Worm (Caenorhabditis elegans): ENCODE results near the gene apc-17.
A peak's percentile ranks its signal among the peaks of the same experiment; 100 is the strongest.

The apc-17 gene

DNA sequence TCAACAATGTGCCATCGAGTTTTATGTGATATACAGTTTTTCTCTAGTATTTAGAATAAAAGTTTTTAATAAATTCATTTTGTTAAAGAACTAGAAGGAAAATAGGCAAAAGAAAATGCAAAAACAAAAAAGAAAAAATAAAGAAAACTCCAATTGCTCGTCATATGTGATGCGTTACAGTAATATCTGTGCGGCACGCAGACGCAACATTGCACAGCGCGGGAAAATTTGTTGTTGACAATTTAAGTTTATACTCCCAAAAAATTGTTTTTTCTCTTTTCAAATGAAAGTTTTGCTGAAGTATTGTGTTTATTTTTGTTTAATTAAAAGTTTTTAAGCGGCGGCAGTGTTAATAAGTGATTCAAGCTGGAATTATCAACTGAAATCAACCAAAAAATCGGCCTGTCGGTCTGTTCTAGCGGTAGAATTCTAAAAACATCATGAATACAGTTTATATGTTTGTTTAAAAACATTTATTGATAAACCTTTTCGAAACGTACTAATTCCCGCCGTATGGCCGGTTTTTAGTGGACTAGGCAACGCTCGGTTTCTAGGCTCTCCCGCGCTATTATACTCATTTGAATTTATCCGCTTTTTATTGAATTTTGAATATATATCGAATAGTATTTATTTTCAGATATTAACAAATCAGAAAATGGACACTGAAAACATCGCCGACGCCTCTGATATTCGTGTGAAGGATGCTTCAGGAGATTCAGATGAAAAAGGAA is 1.8 kb upstream of the apc-17 start, which contains the start of gene nasp-1:
TSS of gene nasp-1 (plus strand) at position 632 of the 731 bp plus-strand sequence.
- peak; percentile 72 to 92 for TF ChIP-seq efl-1 (optimal IDR thresholded peaks at IDR 0.05)
- TF ChIP-seq efl-1 (GFP tag; optimal IDR thresholded peaks at IDR 0.05 in 1 of 2) = peak; percentile 72 to 96
- TF ChIP-seq unc-30 (tag; optimal IDR thresholded peaks at IDR 0.05) = no peak
- TF ChIP-seq isw-1 (GFP tag; IDR thresholded peaks at IDR 0.05) = no peak
- no peak for TF ChIP-seq ceh-63 (GFP tag; optimal IDR thresholded peaks at IDR 0.05)
- TF ChIP-seq fkh-8 (tag; optimal IDR thresholded peaks at IDR 0.05) = no peak
- peak; percentile 54 to 80 for TF ChIP-seq lin-35 (GFP tag; optimal IDR thresholded peaks at IDR 0.05)
- TF ChIP-seq nhr-237 (tag; optimal IDR thresholded peaks at IDR 0.05) = no peak
- TF ChIP-seq dpl-1 (GFP tag; optimal IDR thresholded peaks at IDR 0.05) = peak; percentile 46 to 76 (median 71)
- no peak for TF ChIP-seq aha-1 (tag; optimal IDR thresholded peaks at IDR 0.05)
- peak; percentile 47 for TF ChIP-seq nhr-85 (tag)
- TF ChIP-seq zag-1 (tag; optimal IDR thresholded peaks at IDR 0.05) = no peak
- TF ChIP-seq egl-27 (tag; optimal IDR thresholded peaks at IDR 0.05) = no peak
- no peak for TF ChIP-seq lin-39 (tag; optimal IDR thresholded peaks at IDR 0.05)
- peak; percentile 6 for TF ChIP-seq nhr-90 (tag; optimal IDR thresholded peaks at IDR 0.05; ENCODE audit: poor library complexity)
- TF ChIP-seq F16B12.6 (tag; optimal IDR thresholded peaks at IDR 0.05) = peak; percentile 57
- no peak for TF ChIP-seq egl-13 (tag; optimal IDR thresholded peaks at IDR 0.05)
- TF ChIP-seq fkh-10 (GFP tag; optimal IDR thresholded peaks at IDR 0.05) = no peak
- no peak for TF ChIP-seq Y116A8C.19 (tag; optimal IDR thresholded peaks at IDR 0.05; ENCODE audit: borderline replicate concordance)
- no peak for TF ChIP-seq sup-37 (GFP tag; optimal IDR thresholded peaks at IDR 0.05)
- TF ChIP-seq mab-9 (GFP tag; IDR thresholded peaks at IDR 0.05) = no peak
- no peak for TF ChIP-seq hlh-4 (tag; optimal IDR thresholded peaks at IDR 0.05)
- TF ChIP-seq nhr-19 (GFP tag; conservative IDR thresholded peaks at IDR 0.05) = no peak
- TF ChIP-seq unc-130 (tag; optimal IDR thresholded peaks at IDR 0.05) = no peak
- TF ChIP-seq ztf-11 (tag; optimal IDR thresholded peaks at IDR 0.05) = no peak
- no peak for TF ChIP-seq lir-3 (tag; optimal IDR thresholded peaks at IDR 0.05; ENCODE audit: poor library complexity)
- no peak for TF ChIP-seq xbp-1 (tag; optimal IDR thresholded peaks at IDR 0.05)
- TF ChIP-seq swsn-7 (tag; optimal IDR thresholded peaks at IDR 0.05) = no peak
- TF ChIP-seq jun-1 (tag; optimal IDR thresholded peaks at IDR 0.05) = no peak
- no peak for TF ChIP-seq hlh-17 (GFP tag; optimal IDR thresholded peaks at IDR 0.05; ENCODE audit: borderline replicate concordance)
- no peak for TF ChIP-seq snpc-4 (tag; optimal IDR thresholded peaks at IDR 0.05)
- TF ChIP-seq ceh-88 (GFP tag; IDR thresholded peaks at IDR 0.05) = no peak
- TF ChIP-seq nhr-47 (tag; optimal IDR thresholded peaks at IDR 0.05) = no peak
- TF ChIP-seq nhr-20 (tag; optimal IDR thresholded peaks at IDR 0.05) = no peak
- TF ChIP-seq snu-23 (GFP tag; optimal IDR thresholded peaks at IDR 0.05) = no peak
- no peak for TF ChIP-seq ama-1 (optimal IDR thresholded peaks at IDR 0.05)
- no peak for TF ChIP-seq ceh-82 (tag; optimal IDR thresholded peaks at IDR 0.05)
- peak; percentile 54 to 86 for TF ChIP-seq lsy-2 (tag; optimal IDR thresholded peaks at IDR 0.05)
- no peak for TF ChIP-seq elt-3 (tag; optimal IDR thresholded peaks at IDR 0.05)

DNA sequence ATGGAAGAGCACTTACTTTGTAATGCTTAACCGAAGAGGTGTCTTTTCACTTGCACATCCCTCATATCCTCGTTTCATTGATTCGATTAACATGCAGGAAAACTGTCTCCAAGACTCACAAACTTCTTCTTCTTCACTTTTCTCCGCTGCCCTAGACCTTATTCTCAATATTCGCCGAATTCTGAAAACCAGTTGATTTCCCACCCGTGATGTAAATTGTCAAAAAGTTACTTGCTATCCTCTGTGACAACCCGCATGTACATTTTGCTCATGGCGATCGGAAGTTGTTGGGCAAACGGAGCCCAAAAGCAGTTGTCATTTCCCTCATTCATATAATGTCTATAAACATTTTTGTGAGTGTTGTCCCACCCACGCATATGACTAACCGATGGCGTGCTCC is 2.5 kb downstream of the apc-17 start:
- TF ChIP-seq mdl-1 (tag; optimal IDR thresholded peaks at IDR 0.05) (no peak), C34B4.2 (tag; optimal IDR thresholded peaks at IDR 0.05) (no peak), aha-1 (tag; optimal IDR thresholded peaks at IDR 0.05) (no peak), jun-1 (tag; optimal IDR thresholded peaks at IDR 0.05) (no peak), dsc-1 (tag; optimal IDR thresholded peaks at IDR 0.05) (no peak), nhr-85 (tag) (no peak)

Data from whole organism, L1 larva.